Worm (Caenorhabditis elegans) whole organism, L2 larva: ENCODE results near the gene spe-6.

ENCODE experiments used
- C34F6.9 ChIP-seq: fragments of 150-350 bp; optimal IDR thresholded peaks from 2 replicates; lab custom pipeline; 2014; ENCODE audit warnings: missing biosample characterization, missing genetic modification characterization
- F13H6.1 ChIP-seq: sonication (generic microtip); optimal IDR thresholded peaks from 2 replicates; lab custom pipeline; 2016; ENCODE audit warnings: missing genetic modification characterization, missing compliant biosample characterization
- R02D3.7 ChIP-seq: fragments of 150-350 bp; optimal IDR thresholded peaks from 2 replicates; lab custom pipeline; 2014; ENCODE audit warnings: missing biosample characterization, missing genetic modification characterization
- Y55F3AM.14 ChIP-seq: fragments of 200-800 bp; sonication (Bioruptor generic); optimal IDR thresholded peaks from 2 replicates; lab custom pipeline; 2018; ENCODE audit warnings: mild to moderate bottlenecking, missing genetic modification characterization, missing compliant biosample characterization
- ZK546.5 ChIP-seq: sonication (generic microtip); optimal IDR thresholded peaks from 2 replicates; lab custom pipeline; 2017; ENCODE audit warnings: missing biosample characterization, missing genetic modification characterization
- alr-1 ChIP-seq: fragments of 150-350 bp; optimal IDR thresholded peaks from 2 replicates; lab custom pipeline; 2014; ENCODE audit warnings: missing biosample characterization, missing genetic modification characterization
- ama-1 ChIP-seq: fragments of 150-350 bp; optimal IDR thresholded peaks from 2 replicates; lab custom pipeline; 2018; ENCODE audit warnings: inconsistent platforms
- blmp-1 ChIP-seq: sonication (generic microtip); optimal IDR thresholded peaks from 2 replicates; lab custom pipeline; 2017; ENCODE audit warnings: missing genetic modification characterization, mild to moderate bottlenecking, missing compliant biosample characterization, antibody characterized with exemption, moderate library complexity; ENCODE audit not compliant: insufficient read depth
- ceh-16 ChIP-seq: fragments of 150-350 bp; optimal IDR thresholded peaks from 2 replicates; lab custom pipeline; 2014; ENCODE audit warnings: missing biosample characterization, missing genetic modification characterization
- ceh-82 ChIP-seq: fragments of 150-350 bp; optimal IDR thresholded peaks from 2 replicates; lab custom pipeline; 2014; ENCODE audit warnings: missing biosample characterization, missing genetic modification characterization
- crh-2 ChIP-seq: sonication (generic microtip); optimal IDR thresholded peaks from 2 replicates; lab custom pipeline; 2017; ENCODE audit warnings: missing biosample characterization, missing genetic modification characterization
- egl-27 ChIP-seq: sonication (generic microtip); optimal IDR thresholded peaks from 3 replicates; lab custom pipeline; 2017; ENCODE audit warnings: missing biosample characterization, missing genetic modification reagents, missing genetic modification characterization
- elt-1 ChIP-seq: fragments of 150-350 bp; optimal IDR thresholded peaks from 2 replicates; lab custom pipeline; 2014; ENCODE audit warnings: missing biosample characterization, missing genetic modification characterization
- elt-3 ChIP-seq: sonication (generic microtip); optimal IDR thresholded peaks from 2 replicates; lab custom pipeline; 2017; ENCODE audit warnings: missing biosample characterization, missing genetic modification characterization
- fos-1 ChIP-seq: fragments of 150-350 bp; optimal IDR thresholded peaks from 2 replicates; lab custom pipeline; 2014; ENCODE audit warnings: missing biosample characterization, missing genetic modification characterization
- gmeb-1 ChIP-seq: fragments of 150-350 bp; optimal IDR thresholded peaks from 2 replicates; lab custom pipeline; 2014; ENCODE audit warnings: missing biosample characterization, missing genetic modification characterization
- lin-11 ChIP-seq: fragments of 150-350 bp; sonication (generic microtip); optimal IDR thresholded peaks from 2 replicates; lab custom pipeline; 2014; ENCODE audit warnings: missing biosample characterization, missing genetic modification characterization, inconsistent platforms, mixed read lengths
- lin-13 ChIP-seq: fragments of 150-350 bp; optimal IDR thresholded peaks from 2 replicates; lab custom pipeline; 2014; ENCODE audit warnings: missing biosample characterization, missing genetic modification reagents, missing genetic modification characterization
- lin-39 ChIP-seq: fragments of 150-350 bp; optimal IDR thresholded peaks from 2 replicates; lab custom pipeline; 2014; ENCODE audit warnings: missing biosample characterization, missing genetic modification reagents, missing genetic modification characterization
- lsy-2 ChIP-seq, 2 experiments: fragments of 150-350 bp in 1 of 2; sonication (generic microtip) in 1 of 2; optimal IDR thresholded peaks; 2 replicates each; lab custom pipeline; 2014 to 2017; ENCODE audit warnings: missing biosample characterization in 2 of 2, missing genetic modification characterization in 2 of 2
- mab-5 ChIP-seq: fragments of 150-350 bp; optimal IDR thresholded peaks from 2 replicates; lab custom pipeline; 2014; ENCODE audit warnings: missing biosample characterization, missing genetic modification characterization
- mdl-1 ChIP-seq, 2 experiments: fragments of 150-350 bp in 1 of 2; sonication (generic microtip) in 1 of 2; optimal IDR thresholded peaks; 2 replicates each; lab custom pipeline; 2017; ENCODE audit warnings: missing biosample characterization in 2 of 2, missing genetic modification characterization in 2 of 2
- nhr-10 ChIP-seq: sonication (generic microtip); optimal IDR thresholded peaks from 2 replicates; lab custom pipeline; 2017; ENCODE audit warnings: missing biosample characterization, missing genetic modification characterization
- nhr-11 ChIP-seq: fragments of 150-350 bp; optimal IDR thresholded peaks from 2 replicates; lab custom pipeline; 2014; ENCODE audit warnings: missing biosample characterization, missing genetic modification characterization
- nhr-129 ChIP-seq: fragments of 150-350 bp; optimal IDR thresholded peaks from 2 replicates; lab custom pipeline; 2014; ENCODE audit warnings: missing biosample characterization, missing genetic modification characterization
- nhr-21 ChIP-seq: fragments of 150-350 bp; optimal IDR thresholded peaks from 2 replicates; lab custom pipeline; 2014; ENCODE audit warnings: missing biosample characterization, missing genetic modification characterization
- nhr-23 ChIP-seq: fragments of 150-350 bp; optimal IDR thresholded peaks from 2 replicates; lab custom pipeline; 2014; ENCODE audit warnings: missing biosample characterization, missing genetic modification reagents, missing genetic modification characterization
- nhr-77 ChIP-seq: fragments of 150-350 bp; optimal IDR thresholded peaks from 2 replicates; lab custom pipeline; 2014; ENCODE audit warnings: missing biosample characterization, missing genetic modification characterization
- sma-3 ChIP-seq: sonication (generic microtip); optimal IDR thresholded peaks from 2 replicates; lab custom pipeline; 2016; ENCODE audit warnings: missing genetic modification reagents, missing genetic modification characterization, missing compliant biosample characterization
- sma-9 ChIP-seq, 2 experiments: fragments of 150-350 bp in 1 of 2; sonication (generic microtip) in 1 of 2; optimal IDR thresholded peaks; 2 replicates each; lab custom pipeline; 2014 to 2016; ENCODE audit warnings: missing genetic modification characterization in 2 of 2, mild to moderate bottlenecking in 1 of 2, missing biosample characterization in 1 of 2, missing compliant biosample characterization in 1 of 2, missing genetic modification reagents in 1 of 2, moderate library complexity in 1 of 2
- snpc-4 ChIP-seq: fragments of 150-350 bp; optimal IDR thresholded peaks from 2 replicates; lab custom pipeline; 2014; ENCODE audit warnings: missing biosample characterization, missing genetic modification characterization
- unc-39 ChIP-seq: fragments of 150-350 bp; optimal IDR thresholded peaks from 2 replicates; lab custom pipeline; 2014; ENCODE audit warnings: missing biosample characterization, missing genetic modification characterization
- unc-62 ChIP-seq: fragments of 150-350 bp; optimal IDR thresholded peaks from 2 replicates; lab custom pipeline; 2014; ENCODE audit warnings: missing biosample characterization, missing genetic modification reagents, missing genetic modification characterization
- ztf-11 ChIP-seq: sonication (generic microtip); optimal IDR thresholded peaks from 2 replicates; lab custom pipeline; 2017; ENCODE audit warnings: missing biosample characterization, missing genetic modification characterization
- ztf-4 ChIP-seq: fragments of 150-350 bp; optimal IDR thresholded peaks from 2 replicates; lab custom pipeline; 2014; ENCODE audit warnings: missing biosample characterization, missing genetic modification characterization

Gene spe-6

DNA sequence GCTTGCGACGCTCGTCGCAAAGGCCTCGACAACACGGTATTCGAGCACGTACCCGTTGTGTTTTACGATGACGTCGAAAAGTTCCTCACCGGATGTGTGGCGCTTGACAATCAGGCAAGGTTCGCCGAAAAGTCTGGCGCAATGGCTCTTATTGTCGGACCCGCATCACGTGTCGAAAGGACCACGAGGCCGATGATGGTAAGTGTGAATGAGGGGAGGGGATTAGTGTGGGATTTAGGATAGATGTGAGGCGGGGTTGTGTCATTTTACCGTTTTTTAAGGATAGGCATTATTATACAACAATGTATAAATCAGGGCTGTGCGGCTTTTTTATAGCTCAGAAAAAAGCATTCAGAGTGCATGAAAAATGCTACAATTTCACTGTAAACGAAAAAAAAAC, 45.5 kb upstream of the spe-6 start:
- TF ChIP-seq ceh-82 (tag; lab: Kevin White, UChicago) (no peak), elt-3 (no peak), nhr-21 (no peak), lin-39 (tag; lab: Kevin White, UChicago) (no peak)

DNA sequence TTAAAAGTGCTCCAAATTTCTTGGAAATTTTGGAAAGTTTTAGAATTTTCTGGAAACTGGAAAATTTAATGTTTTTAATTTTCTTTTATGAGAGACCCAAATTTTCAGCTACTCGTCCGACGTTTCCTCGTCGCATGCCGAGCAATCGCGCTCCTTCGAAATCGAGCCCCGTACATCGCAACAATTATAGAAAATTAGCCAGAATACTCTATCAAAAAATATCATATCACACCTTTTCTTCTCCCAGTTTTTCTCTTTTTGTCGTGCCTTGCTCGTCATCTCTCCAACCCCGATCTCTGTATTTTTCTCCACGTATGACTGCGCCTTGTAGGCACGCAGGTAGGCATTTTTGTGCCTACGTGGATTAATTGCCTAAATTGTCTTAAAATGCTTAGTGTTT, 43.0 kb upstream of the spe-6 start:
- no peak for TF ChIP-seq nhr-23 (tag; lab: Kevin White, UChicago)
- TF ChIP-seq, all 48 proteins: peak for 0

- TF ChIP-seq lin-39 (tag; lab: Kevin White, UChicago) (no peak), unc-39 (no peak), lin-11 (tag; lab: Kevin White, UChicago) (no peak), mab-5 (tag; lab: Kevin White, UChicago) (no peak), sma-3 (GFP tag; lab: Kevin White, UChicago) (peak; percentile 70), blmp-1 (no peak), C34F6.9 (no peak), egl-27 (tag; lab: Kevin White, UChicago) (no peak), elt-3 (no peak), elt-1 (no peak), lsy-2 (tag; optimal IDR thresholded peaks at IDR 0.05; lab: Kevin White, UChicago) (peak in 1 of 2 experiments; percentile 17), ceh-16 (tag; lab: Kevin White, UChicago) (peak; percentile 43), F13H6.1 (tag; lab: Kevin White, UChicago) (peak; percentile 17), nhr-23 (tag; lab: Kevin White, UChicago) (no peak), lin-13 (GFP tag; lab: Kevin White, UChicago) (peak; percentile 95), gmeb-1 (tag; lab: Kevin White, UChicago) (no peak), sma-9 (GFP tag; optimal IDR thresholded peaks at IDR 0.05; lab: Kevin White, UChicago) (peak; percentile 32), sma-9 (tag; optimal IDR thresholded peaks at IDR 0.05; lab: Kevin White, UChicago) (no peak), mdl-1 (tag; optimal IDR thresholded peaks at IDR 0.05; lab: Kevin White, UChicago) (peak in 1 of 2 experiments; percentile 20), alr-1 (no peak), nhr-10 (tag; lab: Kevin White, UChicago) (no peak), snpc-4 (tag; lab: Kevin White, UChicago) (peak; percentile 97), ztf-11 (tag; lab: Kevin White, UChicago) (no peak), crh-2 (tag; lab: Kevin White, UChicago) (peak; percentile 70), ama-1 (lab: Kevin White, UChicago) (no peak), R02D3.7 (no peak), nhr-129 (tag; lab: Kevin White, UChicago) (no peak), ZK546.5 (tag; lab: Kevin White, UChicago) (no peak), Y55F3AM.14 (GFP tag; lab: Kevin White, UChicago) (no peak), ceh-82 (tag; lab: Kevin White, UChicago) (no peak), unc-62 (GFP tag; lab: Kevin White, UChicago) (no peak), fos-1 (peak; percentile 60), nhr-21 (peak; percentile 29), ztf-4 (tag; lab: Kevin White, UChicago) (no peak), nhr-77 (tag; lab: Kevin White, UChicago) (no peak), nhr-11 (tag; lab: Kevin White, UChicago) (no peak)
Observed at ce11 chrIII:11463726-11464125, 41.6 kb upstream of the spe-6 start.

DNA sequence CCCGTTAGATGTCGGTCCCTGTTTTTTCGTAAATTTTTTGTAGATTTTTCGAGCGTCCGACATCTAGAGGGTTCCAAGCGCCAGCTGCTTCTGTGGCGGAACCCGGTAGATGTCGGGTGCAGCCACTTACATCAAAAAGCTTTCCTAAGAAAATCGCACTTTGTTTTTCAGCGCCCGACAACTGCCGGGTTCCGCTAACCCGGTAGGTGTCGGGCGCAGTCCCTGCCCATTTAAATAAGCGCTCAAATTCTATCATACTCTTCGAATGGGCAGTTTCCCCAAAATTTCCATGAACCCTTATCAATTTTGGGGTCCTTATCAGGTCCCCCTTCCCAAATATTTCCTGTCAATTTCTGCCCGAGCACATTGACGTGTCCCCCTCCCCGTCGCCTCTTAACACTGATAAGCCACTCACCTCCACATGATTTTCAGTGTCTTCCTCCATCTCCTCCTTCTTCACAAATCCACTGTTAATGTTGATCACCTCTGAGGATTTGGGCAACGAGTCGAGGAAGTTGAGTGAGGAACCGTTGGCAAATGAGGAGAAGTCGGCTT, 39.8 kb upstream of the spe-6 start:
- TF ChIP-seq nhr-23 (tag; lab: Kevin White, UChicago) (no peak), gmeb-1 (tag; lab: Kevin White, UChicago) (peak; percentile 17), crh-2 (tag; lab: Kevin White, UChicago) (peak; percentile 31), lin-11 (tag; lab: Kevin White, UChicago) (no peak)
